Worm (Caenorhabditis elegans): ENCODE data around the gene F02D10.3.

ce11 chrX:13444267-13444666 lies 18.2 kb downstream of the F02D10.3 start:
- TF ChIP-seq aha-1 (tag) (peak; percentile 94), nhr-237 (tag; optimal IDR thresholded peaks at IDR 0.05) (no peak)
